Worm (Caenorhabditis elegans) whole organism, L1 larva: Measurements from ENCODE around the gene F13H8.8.

Experiments
- C34B4.2 ChIP-seq: sonication (generic microtip); optimal IDR thresholded peaks from 2 replicates; lab custom pipeline; 2017; ENCODE audit warnings: mild to moderate bottlenecking, missing genetic modification characterization, missing compliant biosample characterization
- blmp-1 ChIP-seq: fragments of 150-350 bp; optimal IDR thresholded peaks from 2 replicates; lab custom pipeline; 2014; ENCODE audit warnings: missing biosample characterization, missing genetic modification characterization
- ceh-82 ChIP-seq, 3 experiments: fragments of 150-350 bp in 1 of 3; sonication (generic microtip) in 2 of 3; optimal IDR thresholded peaks; 2 replicates each; lab custom pipeline; 2014 to 2017; ENCODE audit warnings: missing biosample characterization in 3 of 3, missing genetic modification characterization in 3 of 3
- ceh-90 ChIP-seq: sonication (generic microtip); optimal IDR thresholded peaks from 2 replicates; lab custom pipeline; 2016; ENCODE audit warnings: missing genetic modification characterization, missing compliant biosample characterization
- dsc-1 ChIP-seq: sonication (generic microtip); optimal IDR thresholded peaks from 2 replicates; lab custom pipeline; 2016; ENCODE audit warnings: mild to moderate bottlenecking, missing genetic modification characterization, missing compliant biosample characterization
- efl-1 ChIP-seq, 4 experiments: fragments of 150-350 bp; optimal IDR thresholded peaks in 3 of 4; peaks in 1 of 4; 1 replicate in 1 of 4; 2 replicates in 3 of 4; lab custom pipeline; 2014; ENCODE audit warnings: missing biosample characterization in 2 of 4, missing genetic modification characterization in 2 of 4, missing genetic modification reagents in 2 of 4
- efl-3 ChIP-seq: fragments of 200-800 bp; sonication (Bioruptor generic); optimal IDR thresholded peaks from 2 replicates; lab custom pipeline; 2018; ENCODE audit warnings: mild to moderate bottlenecking, missing genetic modification characterization, missing compliant biosample characterization
- egl-13 ChIP-seq: sonication (generic microtip); optimal IDR thresholded peaks from 2 replicates; lab custom pipeline; 2016; ENCODE audit warnings: missing genotype, missing genetic modification reagents, missing genetic modification characterization, missing compliant biosample characterization
- elt-2 ChIP-seq: sonication (generic microtip); optimal IDR thresholded peaks from 2 replicates; lab custom pipeline; 2016; ENCODE audit warnings: missing genetic modification characterization, mild to moderate bottlenecking, inconsistent platforms, missing compliant biosample characterization, missing genetic modification reagents
- elt-3 ChIP-seq, 6 experiments: fragments of 150-350 bp in 1 of 6; sonication (generic microtip); optimal IDR thresholded peaks; 2 replicates each; lab custom pipeline; 2017 to 2018; ENCODE audit warnings: missing biosample characterization in 6 of 6, missing genetic modification characterization in 6 of 6, inconsistent platforms in 1 of 6
- ets-5 ChIP-seq: fragments of 200-800 bp; sonication (Bioruptor generic); IDR thresholded peaks from 2 replicates; pipeline ENCODE4 v1.3.6; 2022; ENCODE audit warnings: missing genetic modification characterization, missing compliant biosample characterization
- fkh-8 ChIP-seq: sonication (generic microtip); optimal IDR thresholded peaks from 2 replicates; lab custom pipeline; 2016; ENCODE audit warnings: mild to moderate bottlenecking, missing genetic modification characterization, missing compliant biosample characterization
- hlh-17 ChIP-seq: fragments of 200-800 bp; sonication (Bioruptor generic); optimal IDR thresholded peaks from 2 replicates; lab custom pipeline; 2018; ENCODE audit warnings: missing genetic modification characterization, mild to moderate bottlenecking, missing compliant biosample characterization, moderate library complexity, borderline replicate concordance
- jun-1 ChIP-seq: fragments of 150-350 bp; optimal IDR thresholded peaks from 2 replicates; lab custom pipeline; 2014; ENCODE audit warnings: missing biosample characterization, missing genetic modification reagents, missing genetic modification characterization
- lin-13 ChIP-seq: fragments of 150-350 bp; optimal IDR thresholded peaks from 2 replicates; lab custom pipeline; 2014; ENCODE audit warnings: missing biosample characterization, missing genetic modification reagents, missing genetic modification characterization
- lin-14 ChIP-seq: fragments of 200-800 bp; sonication (Bioruptor generic); optimal IDR thresholded peaks from 2 replicates; lab custom pipeline; 2018; ENCODE audit warnings: mild to moderate bottlenecking, missing genetic modification characterization, moderate library complexity, missing compliant biosample characterization
- lin-15B ChIP-seq: fragments of 150-350 bp; sonication (generic microtip); optimal IDR thresholded peaks from 3 replicates; lab custom pipeline; 2014; ENCODE audit warnings: missing biosample characterization, missing genetic modification characterization
- lin-39 ChIP-seq: fragments of 150-350 bp; optimal IDR thresholded peaks from 2 replicates; lab custom pipeline; 2014; ENCODE audit warnings: missing biosample characterization, missing genetic modification reagents, missing genetic modification characterization
- lsy-2 ChIP-seq, 2 experiments: fragments of 150-350 bp; optimal IDR thresholded peaks; 2 replicates each; lab custom pipeline; 2014; ENCODE audit warnings: missing biosample characterization in 2 of 2, missing genetic modification characterization in 2 of 2
- mdl-1 ChIP-seq, 2 experiments: fragments of 150-350 bp; optimal IDR thresholded peaks; 2 replicates each; lab custom pipeline; 2014 to 2017; ENCODE audit warnings: missing biosample characterization in 2 of 2, missing genetic modification characterization in 2 of 2, inconsistent platforms in 1 of 2
- mef-2 ChIP-seq: fragments of 150-350 bp; optimal IDR thresholded peaks from 2 replicates; lab custom pipeline; 2014; ENCODE audit warnings: missing biosample characterization, missing genetic modification characterization
- mep-1 ChIP-seq: fragments of 150-350 bp; optimal IDR thresholded peaks from 2 replicates; lab custom pipeline; 2014; ENCODE audit warnings: missing biosample characterization, missing genetic modification characterization
- nhr-12 ChIP-seq: sonication (generic microtip); optimal IDR thresholded peaks from 2 replicates; lab custom pipeline; 2017; ENCODE audit warnings: missing biosample characterization, missing genetic modification characterization
- nhr-19 ChIP-seq: fragments of 200-800 bp; sonication (Bioruptor generic); conservative IDR thresholded peaks from 2 replicates; pipeline ENCODE4 v1.3.6; 2022; ENCODE audit warnings: missing genetic modification characterization, missing compliant biosample characterization
- nhr-20 ChIP-seq: sonication (generic microtip); optimal IDR thresholded peaks from 2 replicates; lab custom pipeline; 2016; ENCODE audit warnings: mild to moderate bottlenecking, missing genetic modification characterization, missing compliant biosample characterization
- nhr-47 ChIP-seq: sonication (generic microtip); optimal IDR thresholded peaks from 2 replicates; lab custom pipeline; 2016; ENCODE audit warnings: mild to moderate bottlenecking, missing genetic modification characterization, moderate library complexity, missing compliant biosample characterization
- nhr-71 ChIP-seq: sonication (generic microtip); optimal IDR thresholded peaks from 2 replicates; lab custom pipeline; 2016; ENCODE audit warnings: mild to moderate bottlenecking, missing genetic modification characterization, moderate library complexity, missing compliant biosample characterization
- nhr-77 ChIP-seq: fragments of 150-350 bp; optimal IDR thresholded peaks from 2 replicates; lab custom pipeline; 2014; ENCODE audit warnings: missing biosample characterization, missing genetic modification characterization
- nhr-85 ChIP-seq: sonication (generic microtip); peaks from one replicate; lab custom pipeline; 2016; ENCODE audit warnings: missing genetic modification characterization, inconsistent platforms, missing compliant biosample characterization
- nhr-90 ChIP-seq: sonication (generic microtip); optimal IDR thresholded peaks from 2 replicates; lab custom pipeline; 2016; ENCODE audit warnings: mild to moderate bottlenecking, missing genetic modification characterization, missing compliant biosample characterization; ENCODE audit not compliant: poor library complexity
- pag-3 ChIP-seq: sonication (generic microtip); optimal IDR thresholded peaks from 2 replicates; lab custom pipeline; 2017; ENCODE audit warnings: missing genetic modification characterization, mild to moderate bottlenecking, missing compliant biosample characterization, antibody characterized with exemption, borderline replicate concordance; ENCODE audit not compliant: insufficient read depth
- rnt-1 ChIP-seq: sonication (generic microtip); optimal IDR thresholded peaks from 2 replicates; lab custom pipeline; 2016; ENCODE audit warnings: mild to moderate bottlenecking, missing genetic modification characterization, moderate library complexity, missing compliant biosample characterization
- skn-1 ChIP-seq: fragments of 150-350 bp; optimal IDR thresholded peaks from 2 replicates; lab custom pipeline; 2014; ENCODE audit warnings: missing biosample characterization, missing genetic modification characterization
- snu-23 ChIP-seq: sonication (generic microtip); optimal IDR thresholded peaks from 2 replicates; lab custom pipeline; 2016; ENCODE audit warnings: missing genetic modification characterization, missing compliant biosample characterization
- sptf-1 ChIP-seq: fragments of 150-350 bp; optimal IDR thresholded peaks from 2 replicates; lab custom pipeline; 2014; ENCODE audit warnings: missing biosample characterization, missing genetic modification characterization
- sup-37 ChIP-seq: fragments of 200-800 bp; sonication (Bioruptor generic); optimal IDR thresholded peaks from 2 replicates; lab custom pipeline; 2018; ENCODE audit warnings: mild to moderate bottlenecking, missing genetic modification characterization, missing compliant biosample characterization
- swsn-7 ChIP-seq: sonication (generic microtip); optimal IDR thresholded peaks from 2 replicates; lab custom pipeline; 2016; ENCODE audit warnings: missing genetic modification characterization, missing compliant biosample characterization
- unc-130 ChIP-seq: fragments of 150-350 bp; optimal IDR thresholded peaks from 2 replicates; lab custom pipeline; 2017; ENCODE audit warnings: missing biosample characterization, missing genetic modification characterization, inconsistent platforms
- xbp-1 ChIP-seq: sonication (generic microtip); optimal IDR thresholded peaks from 2 replicates; lab custom pipeline; 2016; ENCODE audit warnings: missing genetic modification characterization, missing compliant biosample characterization
- ztf-11 ChIP-seq, 2 experiments: sonication (generic microtip); optimal IDR thresholded peaks; 2 replicates each; lab custom pipeline; 2016 to 2017; ENCODE audit warnings: missing genetic modification characterization in 2 of 2, missing biosample characterization in 1 of 2, missing compliant biosample characterization in 1 of 2
- ztf-4 ChIP-seq: fragments of 150-350 bp; optimal IDR thresholded peaks from 2 replicates; lab custom pipeline; 2014; ENCODE audit warnings: missing biosample characterization, missing genetic modification characterization

Gene F13H8.8

DNA sequence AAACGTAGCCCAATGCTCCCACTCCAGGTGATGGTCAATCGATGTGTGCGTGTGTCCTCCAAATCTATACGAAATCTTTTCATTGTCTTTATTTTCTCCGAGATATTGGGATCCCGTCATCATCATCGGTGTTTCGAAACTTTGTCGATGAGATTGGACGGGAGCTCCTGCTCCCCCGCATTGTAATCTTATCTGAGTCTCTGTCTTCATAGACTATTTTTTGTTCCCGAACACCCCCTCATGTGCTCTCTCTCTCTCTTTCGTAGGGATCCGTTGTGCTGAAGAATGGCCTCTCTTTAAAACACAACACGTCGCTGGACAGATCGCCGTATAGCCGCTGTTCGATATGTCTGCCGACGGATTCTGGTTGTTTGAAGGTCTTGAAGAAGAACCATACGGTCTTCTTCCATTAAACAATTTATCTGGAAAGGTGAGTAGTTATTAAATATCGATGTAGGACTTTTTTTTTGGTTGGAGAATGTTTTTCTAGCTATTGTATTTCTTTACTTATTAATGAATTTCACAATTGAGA lies 35.4 kb upstream of the F13H8.8 start, which contains the start of gene C29F5.1 (continued):
- TF ChIP-seq ets-5 (no peak), egl-13 (tag; lab: Kevin White, UChicago) (no peak), jun-1 (tag; lab: Kevin White, UChicago) (no peak), lin-13 (GFP tag; lab: Kevin White, UChicago) (no peak), nhr-90 (tag; lab: Kevin White, UChicago) (no peak), sup-37 (GFP tag; lab: Kevin White, UChicago) (no peak), pag-3 (tag; lab: Kevin White, UChicago) (peak; percentile 11), nhr-85 (tag; lab: Kevin White, UChicago) (no peak), nhr-20 (no peak), ztf-11 (tag; optimal IDR thresholded peaks at IDR 0.05; lab: Kevin White, UChicago) (no peak), lin-39 (tag; lab: Kevin White, UChicago) (no peak), fkh-8 (tag; lab: Kevin White, UChicago) (no peak), hlh-17 (GFP tag; lab: Kevin White, UChicago) (no peak), skn-1 (no peak)
- TF ChIP-seq, all 84 proteins: peak for 9

DNA sequence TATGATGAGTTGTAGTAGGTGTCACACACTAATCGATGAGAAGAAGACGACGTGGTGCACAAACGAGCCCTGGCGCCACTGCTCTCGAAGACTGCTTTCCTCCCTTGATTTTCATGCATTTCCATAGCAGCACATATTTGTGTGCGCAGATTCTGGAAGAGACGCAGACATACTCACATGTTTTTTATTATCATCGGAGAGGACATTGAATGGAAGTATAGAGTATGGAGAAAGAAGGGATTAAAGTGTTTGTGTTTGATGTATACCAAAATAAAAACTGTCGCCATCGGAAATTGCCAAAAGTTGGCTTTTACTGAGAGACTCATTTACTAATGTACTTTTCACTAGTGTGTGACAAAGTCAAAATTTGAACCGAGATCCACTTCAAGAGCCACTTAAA lies 26.4 kb upstream of the F13H8.8 start, which contains the start of gene mps-1:
Gene mps-1, minus strand, starts transcription at position 101 of the 400 bp plus-strand sequence.
- TF ChIP-seq fkh-8 (tag; lab: Kevin White, UChicago) (peak; percentile 51), dsc-1 (tag; lab: Kevin White, UChicago) (peak; percentile 27), xbp-1 (tag; lab: Kevin White, UChicago) (no peak)

DNA sequence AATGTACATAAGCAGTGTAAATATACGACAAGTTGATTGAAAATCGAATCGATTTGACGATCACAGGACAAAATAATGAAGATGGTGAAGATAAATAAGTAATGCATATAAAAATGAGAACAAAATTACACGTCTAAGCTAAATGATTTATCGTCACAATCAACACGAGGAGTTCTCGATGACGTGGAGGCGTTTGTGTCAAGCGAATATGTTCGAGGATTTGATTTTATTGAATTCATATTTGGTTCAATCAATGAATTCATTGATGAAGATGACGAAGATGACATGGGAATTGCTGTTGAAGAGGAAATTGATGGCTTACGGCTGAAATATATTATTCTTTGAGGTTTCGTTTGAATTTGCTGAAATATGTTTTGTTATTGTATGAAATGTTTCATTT lies 24.6 kb upstream of the F13H8.8 start, which contains the start of gene nyn-3:
Gene nyn-3, minus strand, starts transcription at position 101 of the 400 bp plus-strand sequence.
- TF ChIP-seq xbp-1 (tag; lab: Kevin White, UChicago) (no peak), lin-15B (no peak), lin-39 (tag; lab: Kevin White, UChicago) (no peak), lin-13 (GFP tag; lab: Kevin White, UChicago) (no peak), ceh-82 (tag; optimal IDR thresholded peaks at IDR 0.05; lab: Kevin White, UChicago) (no peak), elt-3 (tag; optimal IDR thresholded peaks at IDR 0.05; lab: Kevin White, UChicago) (no peak), nhr-77 (tag; lab: Kevin White, UChicago) (no peak), efl-3 (GFP tag; lab: Kevin White, UChicago) (no peak)

DNA sequence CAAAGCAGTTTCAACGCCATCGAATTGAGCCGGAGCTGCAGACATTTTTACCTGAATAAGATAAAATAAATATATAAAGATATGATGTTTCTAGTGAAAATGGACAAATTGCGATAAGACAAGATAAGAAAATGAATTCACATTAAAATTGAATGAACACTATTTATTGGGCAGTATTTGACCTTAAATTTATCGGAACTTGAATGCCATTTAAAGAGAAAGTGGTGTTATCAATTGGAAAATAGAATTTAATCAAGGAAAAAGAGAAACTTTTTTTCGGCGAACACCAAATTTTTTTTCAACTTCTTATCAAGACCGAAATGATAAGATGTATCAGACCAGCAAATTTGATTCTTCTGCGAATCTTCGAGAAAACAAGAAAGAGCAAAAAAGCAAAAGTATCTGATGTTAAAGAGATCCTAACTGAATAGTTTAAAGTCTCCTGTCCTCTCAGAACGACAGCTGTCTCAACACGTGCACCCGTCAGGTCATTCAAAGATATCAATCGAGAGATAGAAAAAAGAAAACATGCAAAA lies 22.2 kb upstream of the F13H8.8 start, which contains the start of gene upb-1:
Gene upb-1, minus strand, starts transcription at position 51 of the 536 bp plus-strand sequence.
- TF ChIP-seq mep-1 (tag; lab: Kevin White, UChicago) (peak; percentile 21), C34B4.2 (tag; lab: Kevin White, UChicago) (no peak), ztf-4 (no peak), swsn-7 (tag; lab: Kevin White, UChicago) (peak; percentile 7), unc-130 (tag; lab: Kevin White, UChicago) (peak; percentile 39), blmp-1 (tag; lab: Kevin White, UChicago) (peak; percentile 52), mdl-1 (tag; optimal IDR thresholded peaks at IDR 0.05; lab: Kevin White, UChicago) (peak in 1 of 2 experiments; percentile 64), sptf-1 (tag; lab: Kevin White, UChicago) (no peak), elt-2 (tag; lab: Kevin White, UChicago) (peak; percentile 32), nhr-20 (peak; percentile 52), lsy-2 (tag; optimal IDR thresholded peaks at IDR 0.05; lab: Kevin White, UChicago) (peak; percentile 42 to 67), mef-2 (tag; lab: Kevin White, UChicago) (no peak), snu-23 (peak; percentile 55), rnt-1 (tag; lab: Kevin White, UChicago) (peak; percentile 62), lin-14 (GFP tag; lab: Kevin White, UChicago) (peak; percentile 72), nhr-12 (tag; lab: Kevin White, UChicago) (no peak), nhr-71 (peak; percentile 82), efl-1 (optimal IDR thresholded peaks at IDR 0.05; lab: Kevin White, UChicago) (peak in 1 of 2 experiments; percentile 24), efl-1 (GFP tag; optimal IDR thresholded peaks at IDR 0.05 in 1 of 2; lab: Kevin White, UChicago) (no peak), nhr-47 (tag; lab: Kevin White, UChicago) (peak; percentile 3), nhr-19 (GFP tag; lab: Robert Waterston, UW) (peak; percentile 64), ceh-90 (tag; lab: Kevin White, UChicago) (no peak), ceh-82 (tag; optimal IDR thresholded peaks at IDR 0.05; lab: Kevin White, UChicago) (no peak)
